Worm (Caenorhabditis elegans) whole organism, young adult: ENCODE data around the gene C27B7.2.

ENCODE experiments used
- D2030.7 ChIP-seq: fragments of 200-800 bp; sonication (Bioruptor generic); IDR thresholded peaks from 2 replicates; pipeline ENCODE4 v1.3.6; 2022; ENCODE audit warnings: missing genetic modification reagents, missing genetic modification characterization, missing compliant biosample characterization
- F22D6.2 ChIP-seq: sonication (generic microtip); optimal IDR thresholded peaks from 2 replicates; lab custom pipeline; 2016; ENCODE audit warnings: mild to moderate bottlenecking, missing genetic modification characterization, missing compliant biosample characterization
- F23B12.7 ChIP-seq: sonication (generic microtip); optimal IDR thresholded peaks from 2 replicates; lab custom pipeline; 2017; ENCODE audit warnings: missing genetic modification characterization, mild to moderate bottlenecking, missing compliant biosample characterization, antibody characterized with exemption, moderate library complexity; ENCODE audit not compliant: insufficient read depth
- F33H1.4 ChIP-seq: fragments of 200-800 bp; sonication (Bioruptor generic); IDR thresholded peaks from 2 replicates; pipeline ENCODE4 v1.3.6; 2022; ENCODE audit warnings: missing genetic modification reagents, missing genetic modification characterization, missing compliant biosample characterization
- F39B2.1 ChIP-seq: fragments of 200-800 bp; sonication (Bioruptor generic); IDR thresholded peaks from 2 replicates; pipeline ENCODE4 v1.3.6; 2022; ENCODE audit warnings: missing genetic modification reagents, missing genetic modification characterization, missing compliant biosample characterization
- F49E8.2 ChIP-seq: sonication (generic microtip); optimal IDR thresholded peaks from 3 replicates; lab custom pipeline; 2017; ENCODE audit warnings: missing genetic modification characterization, mild to moderate bottlenecking, missing compliant biosample characterization, antibody characterized with exemption, moderate library complexity; ENCODE audit not compliant: insufficient read depth
- F57C9.4 ChIP-seq: sonication (generic microtip); optimal IDR thresholded peaks from 2 replicates; lab custom pipeline; 2017; ENCODE audit warnings: mild to moderate bottlenecking, missing genetic modification characterization, missing compliant biosample characterization
- Y56A3A.18 ChIP-seq: fragments of 200-800 bp; sonication (Bioruptor generic); IDR thresholded peaks from 2 replicates; pipeline ENCODE4 v1.3.6; 2022; ENCODE audit warnings: missing genetic modification reagents, missing genetic modification characterization, missing compliant biosample characterization
- akir-1 ChIP-seq: fragments of 200-800 bp; sonication (Bioruptor generic); optimal IDR thresholded peaks from 2 replicates; lab custom pipeline; 2018; ENCODE audit warnings: mild to moderate bottlenecking, missing genetic modification characterization, moderate library complexity, missing compliant biosample characterization
- athp-1 ChIP-seq: sonication (generic microtip); optimal IDR thresholded peaks from 2 replicates; lab custom pipeline; 2017; ENCODE audit warnings: mild to moderate bottlenecking, missing genetic modification characterization, missing compliant biosample characterization
- attf-5 ChIP-seq: fragments of 200-800 bp; sonication (Bioruptor generic); optimal IDR thresholded peaks from 2 replicates; lab custom pipeline; 2018; ENCODE audit warnings: mild to moderate bottlenecking, missing genetic modification characterization, missing compliant biosample characterization
- bed-1 ChIP-seq: fragments of 200-800 bp; sonication (Bioruptor generic); IDR thresholded peaks from 2 replicates; pipeline ENCODE4 v1.3.6; 2022; ENCODE audit warnings: missing genetic modification reagents, missing genetic modification characterization, missing compliant biosample characterization
- cebp-2 ChIP-seq: fragments of 200-800 bp; sonication (Bioruptor generic); IDR thresholded peaks from 2 replicates; pipeline ENCODE4 v1.3.6; 2022; ENCODE audit warnings: missing genetic modification characterization, missing compliant biosample characterization
- ceh-27 ChIP-seq: fragments of 200-800 bp; sonication (Bioruptor generic); optimal IDR thresholded peaks from 2 replicates; lab custom pipeline; 2018; ENCODE audit warnings: mild to moderate bottlenecking, missing genetic modification characterization, moderate library complexity, missing compliant biosample characterization
- ceh-79 ChIP-seq: sonication (generic microtip); optimal IDR thresholded peaks from 2 replicates; lab custom pipeline; 2017; ENCODE audit warnings: mild to moderate bottlenecking, missing genetic modification characterization, missing compliant biosample characterization
- chd-7 ChIP-seq: sonication (generic microtip); optimal IDR thresholded peaks from 2 replicates; lab custom pipeline; 2016; ENCODE audit warnings: mild to moderate bottlenecking, missing genetic modification characterization, moderate library complexity, missing compliant biosample characterization
- die-1 ChIP-seq: sonication (generic microtip); optimal IDR thresholded peaks from 2 replicates; lab custom pipeline; 2016; ENCODE audit warnings: missing genotype, mild to moderate bottlenecking, missing genetic modification characterization, missing compliant biosample characterization
- dpl-1 ChIP-seq: fragments of 150-350 bp; optimal IDR thresholded peaks from 2 replicates; lab custom pipeline; 2014; ENCODE audit warnings: missing biosample characterization, missing genetic modification reagents, missing genetic modification characterization
- efl-1 ChIP-seq: fragments of 150-350 bp; optimal IDR thresholded peaks from 2 replicates; lab custom pipeline; 2014; ENCODE audit warnings: missing biosample characterization, missing genetic modification reagents, missing genetic modification characterization
- egl-44 ChIP-seq: fragments of 200-800 bp; sonication (Bioruptor generic); IDR thresholded peaks from 2 replicates; pipeline ENCODE4 v1.3.6; 2022; ENCODE audit warnings: missing genetic modification reagents, missing genetic modification characterization, missing compliant biosample characterization
- hmg-20 ChIP-seq: fragments of 200-800 bp; sonication (Bioruptor generic); IDR thresholded peaks from 2 replicates; pipeline ENCODE4 v1.3.6; 2022; ENCODE audit warnings: missing genetic modification reagents, missing genetic modification characterization, missing compliant biosample characterization
- lin-35 ChIP-seq, 3 experiments: fragments of 150-350 bp in 2 of 3; sonication (generic microtip) in 1 of 3; optimal IDR thresholded peaks; 2 replicates each; lab custom pipeline; 2014 to 2018; ENCODE audit warnings: missing biosample characterization in 3 of 3, missing genetic modification characterization in 3 of 3, missing genetic modification reagents in 3 of 3
- lin-40 ChIP-seq: sonication (generic microtip); optimal IDR thresholded peaks from 2 replicates; lab custom pipeline; 2016; ENCODE audit warnings: missing genetic modification characterization, mild to moderate bottlenecking, missing compliant biosample characterization, missing genotype, missing genetic modification reagents
- lin-54 ChIP-seq: fragments of 200-800 bp; sonication (Bioruptor generic); optimal IDR thresholded peaks from 2 replicates; lab custom pipeline; 2018; ENCODE audit warnings: mild to moderate bottlenecking, missing genetic modification characterization, missing compliant biosample characterization
- lir-1 ChIP-seq: fragments of 200-800 bp; sonication (Bioruptor generic); conservative IDR thresholded peaks from 2 replicates; pipeline ENCODE4 v1.3.6; 2022; ENCODE audit warnings: missing genetic modification reagents, missing genetic modification characterization, missing compliant biosample characterization
- madf-6 ChIP-seq: fragments of 200-800 bp; sonication (Bioruptor generic); IDR thresholded peaks from 2 replicates; pipeline ENCODE4 v1.3.6; 2022; ENCODE audit warnings: missing genetic modification reagents, missing genetic modification characterization, missing compliant biosample characterization
- mes-4 ChIP-seq: sonication (generic microtip); optimal IDR thresholded peaks from 2 replicates; lab custom pipeline; 2016; ENCODE audit warnings: missing genotype, missing genetic modification characterization, missing compliant biosample characterization
- mxl-1 ChIP-seq: sonication (generic microtip); optimal IDR thresholded peaks from 2 replicates; lab custom pipeline; 2016; ENCODE audit warnings: missing genetic modification characterization, missing compliant biosample characterization
- nfyb-1 ChIP-seq: fragments of 200-800 bp; sonication (Bioruptor generic); IDR thresholded peaks from 2 replicates; pipeline ENCODE4 v1.3.6; 2022; ENCODE audit warnings: missing genetic modification reagents, missing genetic modification characterization, missing compliant biosample characterization
- rcor-1 ChIP-seq: fragments of 200-800 bp; sonication (Bioruptor generic); IDR thresholded peaks from 2 replicates; pipeline ENCODE4 v1.3.6; 2022; ENCODE audit warnings: missing genetic modification reagents, missing genetic modification characterization, missing compliant biosample characterization
- repo-1 ChIP-seq: sonication (generic microtip); optimal IDR thresholded peaks from 2 replicates; lab custom pipeline; 2017; ENCODE audit warnings: mild to moderate bottlenecking, missing genetic modification characterization, missing compliant biosample characterization
- rpc-1 ChIP-seq, 2 experiments: fragments of 150-350 bp in 1 of 2; sonication (generic microtip) in 1 of 2; optimal IDR thresholded peaks; 2 replicates each; lab custom pipeline; 2014 to 2018; ENCODE audit warnings: missing biosample characterization in 1 of 2, missing genetic modification characterization in 1 of 2, missing genetic modification reagents in 1 of 2, missing genotype in 1 of 2
- sdz-38 ChIP-seq: sonication (generic microtip); optimal IDR thresholded peaks from 2 replicates; lab custom pipeline; 2016; ENCODE audit warnings: missing genotype, missing genetic modification characterization, missing compliant biosample characterization
- snpc-1.1 ChIP-seq: sonication (generic microtip); optimal IDR thresholded peaks from 2 replicates; lab custom pipeline; 2017; ENCODE audit warnings: missing genetic modification characterization, mild to moderate bottlenecking, missing compliant biosample characterization, antibody characterized with exemption, moderate library complexity, missing genotype, missing genetic modification reagents; ENCODE audit not compliant: insufficient read depth
- somi-1 ChIP-seq: fragments of 200-800 bp; sonication (Bioruptor generic); optimal IDR thresholded peaks from 2 replicates; lab custom pipeline; 2018; ENCODE audit warnings: mild to moderate bottlenecking, missing genetic modification characterization, missing compliant biosample characterization
- tbp1 ChIP-seq: fragments of 200-800 bp; sonication (Bioruptor generic); optimal IDR thresholded peaks from 2 replicates; lab custom pipeline; 2018; ENCODE audit warnings: mild to moderate bottlenecking, missing genetic modification characterization, missing compliant biosample characterization
- unc-130 ChIP-seq: sonication (generic microtip); optimal IDR thresholded peaks from 2 replicates; lab custom pipeline; 2016; ENCODE audit warnings: missing genetic modification reagents, missing genetic modification characterization, missing compliant biosample characterization
- zfh-2 ChIP-seq: fragments of 200-800 bp; sonication (Bioruptor generic); conservative IDR thresholded peaks from 2 replicates; pipeline ENCODE4 v1.3.6; 2022; ENCODE audit warnings: missing genetic modification reagents, missing genetic modification characterization, missing compliant biosample characterization
- zim-3 ChIP-seq: sonication (generic microtip); optimal IDR thresholded peaks from 2 replicates; lab custom pipeline; 2017; ENCODE audit warnings: mild to moderate bottlenecking, missing genetic modification characterization, moderate library complexity, missing compliant biosample characterization
- ztf-18 ChIP-seq: sonication (generic microtip); optimal IDR thresholded peaks from 2 replicates; lab custom pipeline; 2016; ENCODE audit warnings: missing genotype, mild to moderate bottlenecking, missing genetic modification characterization, missing compliant biosample characterization
- ztf-22 ChIP-seq: fragments of 200-800 bp; sonication (Bioruptor generic); optimal IDR thresholded peaks from 2 replicates; lab custom pipeline; 2018; ENCODE audit warnings: mild to moderate bottlenecking, missing genetic modification characterization, moderate library complexity, missing compliant biosample characterization
- ztf-26 ChIP-seq: sonication (generic microtip); optimal IDR thresholded peaks from 2 replicates; lab custom pipeline; 2017; ENCODE audit warnings: missing genetic modification characterization, missing compliant biosample characterization
- ztf-3 ChIP-seq: fragments of 200-800 bp; sonication (Bioruptor generic); optimal IDR thresholded peaks from 2 replicates; lab custom pipeline; 2018; ENCODE audit warnings: mild to moderate bottlenecking, missing genetic modification characterization, missing compliant biosample characterization

The C27B7.2 gene

ce11 chrIV:8927093-8927492 is 34.4 kb downstream of the C27B7.2 start (continued):
- TF ChIP-seq ztf-22 (GFP tag; lab: Kevin White, UChicago) (peak; percentile 68), D2030.7 (peak; percentile 52; the same call in 1 of the 2 replicates), zim-3 (tag; lab: Kevin White, UChicago) (peak; percentile 95), F33H1.4 (GFP tag; lab: Robert Waterston, UW) (peak; percentile 38), madf-6 (GFP tag; lab: Robert Waterston, UW) (peak; percentile 74), somi-1 (GFP tag; lab: Kevin White, UChicago) (peak; percentile 70), chd-7 (tag; lab: Kevin White, UChicago) (peak; percentile 94), lin-54 (peak; percentile 82), hmg-20 (GFP tag; lab: Robert Waterston, UW) (peak; percentile 70), athp-1 (tag; lab: Kevin White, UChicago) (peak; percentile 96), akir-1 (peak; percentile 32), F49E8.2 (tag; lab: Kevin White, UChicago) (peak; percentile 77), sdz-38 (no peak), die-1 (tag; lab: Kevin White, UChicago) (peak; percentile 96), rcor-1 (GFP tag; lab: Robert Waterston, UW) (peak; percentile 91), nfyb-1 (GFP tag; lab: Robert Waterston, UW) (peak; percentile 91), F22D6.2 (peak; percentile 51), ceh-79 (tag; lab: Kevin White, UChicago) (peak; percentile 94), efl-1 (peak; percentile 40)

DNA sequence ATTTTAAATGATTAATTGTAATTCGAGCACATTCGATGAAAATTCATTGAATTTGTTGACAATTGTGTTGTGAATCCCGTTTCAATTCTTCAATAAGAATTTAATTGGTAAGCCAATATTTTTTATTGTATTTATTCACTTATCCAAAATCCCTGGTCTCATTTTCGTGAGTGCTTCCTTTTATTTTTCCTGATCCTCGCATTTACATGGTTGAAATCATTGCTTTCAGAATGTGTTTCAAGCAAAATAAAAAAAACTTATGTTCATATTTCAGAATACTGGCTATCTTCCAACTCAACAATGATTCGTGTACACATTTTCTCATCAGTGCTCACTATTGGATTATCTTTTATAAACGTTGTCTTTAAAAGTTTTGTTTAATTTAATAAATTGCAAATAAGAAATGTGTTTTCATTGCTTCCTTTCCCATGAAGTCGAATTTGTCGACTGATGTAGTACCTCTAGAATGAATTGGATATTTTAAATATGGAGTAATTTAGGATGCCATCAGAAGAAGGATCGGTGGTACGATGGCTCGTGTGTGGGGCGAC is 37.4 kb downstream of the C27B7.2 start, which contains the start of the genes D1046.18 and slc-25A26:
TSS of gene D1046.18 (plus strand) at position 301 of the 551 bp plus-strand sequence.
TSS of gene slc-25A26 (plus strand) at position 501 of the 551 bp plus-strand sequence.
- TF ChIP-seq ztf-18 (tag; lab: Kevin White, UChicago) = no peak
- no peak for TF ChIP-seq somi-1 (GFP tag; lab: Kevin White, UChicago)
- TF ChIP-seq lir-1 (GFP tag; lab: Robert Waterston, UW) = no peak
- no peak for TF ChIP-seq sdz-38
- no peak for TF ChIP-seq efl-1
- TF ChIP-seq D2030.7 = no peak
- no peak for TF ChIP-seq mxl-1 (tag; lab: Kevin White, UChicago)
- no peak for TF ChIP-seq mes-4 (tag; lab: Kevin White, UChicago)
- no peak for TF ChIP-seq rpc-1 (optimal IDR thresholded peaks at IDR 0.05; lab: Kevin White, UChicago)
- no peak for TF ChIP-seq rpc-1 (tag; optimal IDR thresholded peaks at IDR 0.05; lab: Kevin White, UChicago)
- no peak for TF ChIP-seq Y56A3A.18
- TF ChIP-seq egl-44 (GFP tag; lab: Robert Waterston, UW) = no peak
- TF ChIP-seq ztf-26 (tag; lab: Kevin White, UChicago) = no peak
- TF ChIP-seq cebp-2 (GFP tag; lab: Robert Waterston, UW) = no peak
- no peak for TF ChIP-seq ceh-27 (GFP tag; lab: Kevin White, UChicago)
- no peak for TF ChIP-seq attf-5 (GFP tag; lab: Kevin White, UChicago)
- no peak for TF ChIP-seq tbp1 (GFP tag; lab: Kevin White, UChicago)
- no peak for TF ChIP-seq lin-35 (GFP tag; optimal IDR thresholded peaks at IDR 0.05; lab: Kevin White, UChicago)
- TF ChIP-seq bed-1 (GFP tag; lab: Robert Waterston, UW) = no peak
- TF ChIP-seq zfh-2 (GFP tag; lab: Robert Waterston, UW) = no peak

- TF ChIP-seq dpl-1 (GFP tag; lab: Kevin White, UChicago) (no peak), F39B2.1 (GFP tag; lab: Robert Waterston, UW) (no peak), ceh-79 (tag; lab: Kevin White, UChicago) (no peak), ztf-26 (tag; lab: Kevin White, UChicago) (no peak), F57C9.4 (no peak), snpc-1.1 (no peak), F23B12.7 (tag; lab: Kevin White, UChicago) (no peak), lin-40 (no peak), tbp1 (GFP tag; lab: Kevin White, UChicago) (no peak), unc-130 (GFP tag; lab: Kevin White, UChicago) (no peak), repo-1 (tag; lab: Kevin White, UChicago) (no peak), ztf-3 (GFP tag; lab: Kevin White, UChicago) (no peak)
These were observed 40.9 kb downstream of the C27B7.2 start, which contains the start of gene D1046.4 for ce11 chrIV:8933575-8933974. Gene D1046.4, plus strand, starts transcription at chrIV:8933875.
